Fruit fly (Drosophila melanogaster) whole organism, embryonic: ENCODE results near the gene CG44476.

Experiments used
- Atf-2 ChIP-seq: fragments of 200-800 bp; sonication (Bioruptor generic); optimal IDR thresholded peaks from 2 replicates; lab custom pipeline; 2016; ENCODE audit warnings: missing biosample characterization, missing genetic modification characterization
- Atf3 ChIP-seq: fragments of 200-800 bp; sonication (Bioruptor generic); optimal IDR thresholded peaks from 3 replicates; lab custom pipeline; 2016; ENCODE audit warnings: missing biosample characterization, missing genetic modification characterization
- B-H2 ChIP-seq: fragments of 200-800 bp; sonication (Bioruptor generic); optimal IDR thresholded peaks from 2 replicates; lab custom pipeline; 2018; ENCODE audit warnings: missing biosample characterization, mild to moderate bottlenecking, missing genetic modification characterization
- CG10431 ChIP-seq: fragments of 200-800 bp; sonication (Bioruptor generic); optimal IDR thresholded peaks from 3 replicates; lab custom pipeline; 2018; ENCODE audit warnings: missing biosample characterization, mild to moderate bottlenecking, missing genetic modification characterization
- CG10462 ChIP-seq: fragments of 200-800 bp; sonication (Bioruptor generic); optimal IDR thresholded peaks from 2 replicates; lab custom pipeline; 2016; ENCODE audit warnings: missing biosample characterization, missing genetic modification characterization
- CG10979 ChIP-seq: fragments of 200-800 bp; sonication (Bioruptor generic); optimal IDR thresholded peaks from 2 replicates; lab custom pipeline; 2018; ENCODE audit warnings: missing biosample characterization, mild to moderate bottlenecking, missing genetic modification characterization, moderate library complexity
- CG11456 ChIP-seq: fragments of 200-800 bp; sonication (Bioruptor generic); IDR thresholded peaks from 3 replicates; pipeline ENCODE4 v1.3.6; 2022; ENCODE audit warnings: missing biosample characterization, missing genetic modification characterization
- CG12104 ChIP-seq: fragments of 200-800 bp; sonication (Bioruptor generic); optimal IDR thresholded peaks from 3 replicates; lab custom pipeline; 2016; ENCODE audit warnings: missing biosample characterization, missing genetic modification characterization
- CG12769 ChIP-seq: fragments of 200-800 bp; sonication (Bioruptor generic); optimal IDR thresholded peaks from 2 replicates; lab custom pipeline; 2019; ENCODE audit warnings: missing biosample characterization, mild to moderate bottlenecking, missing genetic modification characterization, moderate library complexity
- CG12942 ChIP-seq: fragments of 200-800 bp; sonication (Bioruptor generic); optimal IDR thresholded peaks from 3 replicates; lab custom pipeline; 2016; ENCODE audit warnings: missing biosample characterization, missing genetic modification characterization
- CG14965 ChIP-seq: fragments of 200-800 bp; sonication (Bioruptor generic); optimal IDR thresholded peaks from 2 replicates; lab custom pipeline; 2016; ENCODE audit warnings: missing biosample characterization, missing genetic modification characterization, borderline replicate concordance
- CG17612 ChIP-seq: fragments of 200-800 bp; sonication (Bioruptor generic); IDR thresholded peaks from 2 replicates; pipeline ENCODE4 v1.3.6; 2022; ENCODE audit warnings: missing biosample characterization, missing genetic modification characterization
- CG2678 ChIP-seq: fragments of 200-800 bp; sonication (Bioruptor generic); optimal IDR thresholded peaks from 3 replicates; lab custom pipeline; 2019; ENCODE audit warnings: missing biosample characterization, mild to moderate bottlenecking, missing genetic modification characterization, moderate library complexity
- CG31224 ChIP-seq: fragments of 200-800 bp; sonication (Bioruptor generic); IDR thresholded peaks from 2 replicates; pipeline ENCODE4 v1.3.6; 2022; ENCODE audit warnings: missing biosample characterization, missing genetic modification characterization
- CG3407 ChIP-seq: fragments of 200-800 bp; sonication (Bioruptor generic); optimal IDR thresholded peaks from 2 replicates; lab custom pipeline; 2018; ENCODE audit warnings: missing biosample characterization, mild to moderate bottlenecking, missing genetic modification characterization
- CG34376 ChIP-seq: fragments of 200-800 bp; sonication (Bioruptor generic); optimal IDR thresholded peaks from 2 replicates; lab custom pipeline; 2018; ENCODE audit warnings: missing biosample characterization, mild to moderate bottlenecking, missing genetic modification characterization
- CG3838 ChIP-seq: fragments of 200-800 bp; sonication (Bioruptor generic); optimal IDR thresholded peaks from 3 replicates; lab custom pipeline; 2016; ENCODE audit warnings: missing biosample characterization, missing genetic modification characterization
- CG6272 ChIP-seq: fragments of 200-800 bp; sonication (Bioruptor generic); IDR thresholded peaks from 2 replicates; pipeline ENCODE4 v1.3.6; 2022; ENCODE audit warnings: missing biosample characterization, missing genetic modification characterization
- CG8089 ChIP-seq: fragments of 200-800 bp; sonication (Bioruptor generic); optimal IDR thresholded peaks from 3 replicates; lab custom pipeline; 2016; ENCODE audit warnings: missing biosample characterization, missing genetic modification characterization
- CG8924 ChIP-seq: fragments of 200-800 bp; optimal IDR thresholded peaks from 3 replicates; lab custom pipeline; 2019; ENCODE audit warnings: missing biosample characterization, mild to moderate bottlenecking, missing genetic modification characterization, moderate library complexity
- CoRest ChIP-seq: fragments of 200-800 bp; sonication (Bioruptor generic); optimal IDR thresholded peaks from 3 replicates; lab custom pipeline; 2018; ENCODE audit warnings: missing biosample characterization, mild to moderate bottlenecking, missing genetic modification characterization, moderate library complexity
- Deaf1 ChIP-seq: fragments of 200-800 bp; optimal IDR thresholded peaks from 3 replicates; lab custom pipeline; 2019; ENCODE audit warnings: missing biosample characterization, mild to moderate bottlenecking, missing genetic modification characterization, moderate library complexity
- Dref ChIP-seq: fragments of 200-800 bp; sonication (Bioruptor generic); IDR thresholded peaks from 2 replicates; pipeline ENCODE4 v1.3.6; 2022; ENCODE audit warnings: missing biosample characterization, missing genetic modification characterization
- E2f2 ChIP-seq: fragments of 200-800 bp; sonication (Bioruptor generic); IDR thresholded peaks from 2 replicates; pipeline ENCODE4 v1.3.6; 2022; ENCODE audit warnings: missing biosample characterization, missing genetic modification characterization
- GATAe ChIP-seq: fragments of 200-800 bp; sonication (Bioruptor generic); conservative IDR thresholded peaks from 2 replicates; pipeline ENCODE4 v1.3.6; 2022; ENCODE audit warnings: missing biosample characterization, missing genetic modification characterization
- HmgZ ChIP-seq: fragments of 200-800 bp; sonication (Bioruptor generic); optimal IDR thresholded peaks from 2 replicates; lab custom pipeline; 2018; ENCODE audit warnings: missing biosample characterization, mild to moderate bottlenecking, missing genetic modification characterization
- Lim3 ChIP-seq: fragments of 200-800 bp; sonication (Bioruptor generic); IDR thresholded peaks from 2 replicates; pipeline ENCODE4 v1.3.6; 2022; ENCODE audit warnings: missing biosample characterization, missing genetic modification characterization
- Myb ChIP-seq: fragments of 200-800 bp; sonication (Bioruptor generic); optimal IDR thresholded peaks from 2 replicates; lab custom pipeline; 2016; ENCODE audit warnings: missing biosample characterization, missing genetic modification characterization
- Scr ChIP-seq: fragments of 200-800 bp; sonication (Bioruptor generic); IDR thresholded peaks from 2 replicates; pipeline ENCODE4 v1.3.6; 2022; ENCODE audit warnings: missing biosample characterization, missing genetic modification characterization; ENCODE audit not compliant: partially characterized antibody
- ash1 ChIP-seq: fragments of 200-800 bp; sonication (Bioruptor generic); optimal IDR thresholded peaks from 2 replicates; lab custom pipeline; 2018; ENCODE audit warnings: missing biosample characterization, mild to moderate bottlenecking, missing genetic modification characterization
- cwo ChIP-seq: fragments of 200-800 bp; sonication (Bioruptor generic); optimal IDR thresholded peaks from 3 replicates; lab custom pipeline; 2017; ENCODE audit warnings: missing biosample characterization, missing genetic modification characterization, mild to moderate bottlenecking, moderate library complexity, missing genetic modification reagents
- dati ChIP-seq: fragments of 200-800 bp; sonication (Bioruptor generic); IDR thresholded peaks from 2 replicates; pipeline ENCODE4 v1.3.6; 2022; ENCODE audit warnings: missing biosample characterization, missing genetic modification characterization
- dmrt11E ChIP-seq: fragments of 200-800 bp; sonication (Bioruptor generic); optimal IDR thresholded peaks from 3 replicates; lab custom pipeline; 2018; ENCODE audit warnings: missing biosample characterization, mild to moderate bottlenecking, missing genetic modification characterization, moderate library complexity
- dpn ChIP-seq, 2 experiments: fragments of 200-800 bp; sonication (Bioruptor generic); optimal IDR thresholded peaks; 3 replicates each; lab custom pipeline; 2016; ENCODE audit warnings: missing biosample characterization in 2 of 2, missing genetic modification characterization in 2 of 2
- ewg ChIP-seq: fragments of 200-800 bp; sonication (Bioruptor generic); optimal IDR thresholded peaks from 3 replicates; lab custom pipeline; 2017; ENCODE audit warnings: mild to moderate bottlenecking, missing biosample characterization, missing genetic modification reagents, missing genetic modification characterization
- gcm2 ChIP-seq: fragments of 200-800 bp; sonication (Bioruptor generic); optimal IDR thresholded peaks from 2 replicates; lab custom pipeline; 2016; ENCODE audit warnings: missing biosample characterization, missing genetic modification characterization
- hkb ChIP-seq, 2 experiments: fragments of 200-800 bp in 1 of 2; fragments of >200 bp in 1 of 2; sonication (Bioruptor generic) in 1 of 2; IDR thresholded peaks in 1 of 2; optimal IDR thresholded peaks in 1 of 2; 2 replicates each; pipeline versions ENCODE4 v1.3.6 to Lab custom; 2017 to 2022; ENCODE audit warnings: missing biosample characterization in 1 of 2, missing genetic modification characterization in 1 of 2
- lmd ChIP-seq: fragments of 200-800 bp; sonication (Bioruptor generic); IDR thresholded peaks from 2 replicates; pipeline ENCODE4 v1.3.6; 2022; ENCODE audit warnings: missing biosample characterization, missing genetic modification characterization
- mirr ChIP-seq: fragments of 200-800 bp; sonication (Bioruptor generic); optimal IDR thresholded peaks from 3 replicates; lab custom pipeline; 2018; ENCODE audit warnings: missing biosample characterization, mild to moderate bottlenecking, missing genetic modification characterization
- nerfin-1 ChIP-seq: fragments of 200-800 bp; sonication (Bioruptor generic); optimal IDR thresholded peaks from 3 replicates; lab custom pipeline; 2019; ENCODE audit warnings: missing biosample characterization, mild to moderate bottlenecking, missing genetic modification characterization, moderate library complexity
- onecut ChIP-seq: fragments of 200-800 bp; sonication (Bioruptor generic); IDR thresholded peaks from 2 replicates; pipeline ENCODE4 v1.3.6; 2022; ENCODE audit warnings: missing biosample characterization, missing genetic modification characterization
- p53 ChIP-seq: fragments of 200-800 bp; sonication (Bioruptor generic); optimal IDR thresholded peaks from 2 replicates; lab custom pipeline; 2016; ENCODE audit warnings: missing biosample characterization, missing genetic modification characterization
- peb ChIP-seq: fragments of 200-800 bp; sonication (Bioruptor generic); IDR thresholded peaks from 2 replicates; pipeline ENCODE4 v1.3.6; 2022; ENCODE audit warnings: missing biosample characterization, missing genetic modification characterization
- pho ChIP-seq: fragments of 200-800 bp; sonication (Bioruptor generic); optimal IDR thresholded peaks from 2 replicates; lab custom pipeline; 2016; ENCODE audit warnings: missing biosample characterization, missing genetic modification characterization
- pnt ChIP-seq: fragments of 200-800 bp; sonication (Bioruptor generic); optimal IDR thresholded peaks from 3 replicates; lab custom pipeline; 2016; ENCODE audit warnings: missing biosample characterization, missing genetic modification characterization
- sima ChIP-seq: fragments of 200-800 bp; sonication (Bioruptor generic); optimal IDR thresholded peaks from 2 replicates; lab custom pipeline; 2016; ENCODE audit warnings: missing biosample characterization, missing genetic modification characterization
- trh ChIP-seq: fragments of 200-800 bp; sonication (Bioruptor generic); optimal IDR thresholded peaks from 2 replicates; lab custom pipeline; 2016; ENCODE audit warnings: missing biosample characterization, missing genetic modification characterization
- unpg ChIP-seq: fragments of 200-800 bp; sonication (Bioruptor generic); optimal IDR thresholded peaks from 3 replicates; lab custom pipeline; 2018; ENCODE audit warnings: missing biosample characterization, mild to moderate bottlenecking, missing genetic modification characterization, moderate library complexity
- usp ChIP-seq: fragments of >200 bp; optimal IDR thresholded peaks from 2 replicates; lab custom pipeline; 2017; ENCODE audit warnings: missing biosample characterization, missing genetic modification characterization
- yki ChIP-seq: fragments of >200 bp; optimal IDR thresholded peaks from 3 replicates; lab custom pipeline; 2018

CG44476 gene

dm6 chr2L:18137591-18138247 is 24.7 kb upstream of the CG44476 start, which contains the start of gene kel (continued):
- TF ChIP-seq ewg (no peak), B-H2 (GFP tag; lab: Kevin White, UChicago) (no peak), Scr (peak; percentile 78), cwo (GFP tag; lab: Kevin White, UChicago) (peak; percentile 6), CG12942 (GFP tag; lab: Kevin White, UChicago) (peak; percentile 21), CG34376 (GFP tag; lab: Kevin White, UChicago) (peak; percentile 89), CG11456 (peak; percentile 65; the same call in 2 of the 3 replicates), pnt (no peak), CG17612 (GFP tag; lab: Robert Waterston, UW) (peak; percentile 56; the same call in 1 of the 2 replicates), CG12769 (peak; percentile 53), dmrt11E (tag; lab: Kevin White, UChicago) (peak; percentile 26), dati (GFP tag; lab: Robert Waterston, UW) (peak; percentile 60; the same call in 1 of the 2 replicates), Atf3 (GFP tag; lab: Kevin White, UChicago) (no peak), E2f2 (GFP tag; lab: Robert Waterston, UW) (peak; percentile 51; the same call in 1 of the 2 replicates), p53 (no peak), CG6272 (GFP tag; lab: Robert Waterston, UW) (no peak), Lim3 (no peak), mirr (GFP tag; lab: Kevin White, UChicago) (peak; percentile 71), sima (no peak), nerfin-1 (tag; lab: Kevin White, UChicago) (no peak), lmd (no peak), yki (lab: Kevin White, UChicago) (no peak), pho (GFP tag; lab: Kevin White, UChicago) (peak; percentile 39), CoRest (tag; lab: Kevin White, UChicago) (peak; percentile 41), dpn (GFP tag; optimal IDR thresholded peaks at IDR 0.05; lab: Kevin White, UChicago) (peak; percentile 36 to 53), CG12104 (GFP tag; lab: Kevin White, UChicago) (no peak), CG14965 (no peak), HmgZ (tag; lab: Kevin White, UChicago) (peak; percentile 77), Atf-2 (GFP tag; lab: Kevin White, UChicago) (no peak), CG3407 (GFP tag; lab: Kevin White, UChicago) (no peak), GATAe (GFP tag; lab: Robert Waterston, UW) (no peak), peb (GFP tag; lab: Robert Waterston, UW) (no peak), CG10431 (GFP tag; lab: Kevin White, UChicago) (no peak), trh (GFP tag; lab: Kevin White, UChicago) (no peak), hkb (optimal IDR thresholded peaks at IDR 0.05; lab: Kevin White, UChicago) (no peak), hkb (GFP tag; IDR thresholded peaks at IDR 0.05; lab: Robert Waterston, UW) (peak; percentile 66), onecut (GFP tag; lab: Robert Waterston, UW) (peak; percentile 42), ash1 (GFP tag; lab: Kevin White, UChicago) (no peak), CG10462 (GFP tag; lab: Kevin White, UChicago) (no peak), CG10979 (tag; lab: Kevin White, UChicago) (peak; percentile 50), Deaf1 (peak; percentile 53), CG8924 (peak; percentile 57), unpg (GFP tag; lab: Kevin White, UChicago) (peak; percentile 41), CG3838 (GFP tag; lab: Kevin White, UChicago) (no peak), CG31224 (no peak), CG8089 (GFP tag; lab: Kevin White, UChicago) (peak; percentile 18), Myb (GFP tag; lab: Kevin White, UChicago) (peak; percentile 21), gcm2 (GFP tag; lab: Kevin White, UChicago) (no peak), CG2678 (peak; percentile 31), Dref (peak; percentile 90), usp (GFP tag; lab: Kevin White, UChicago) (no peak)
